Fruit fly (Drosophila melanogaster): ENCODE measurements around the gene CG18508.

- no peak for TF ChIP-seq Hnf4 (GFP tag; optimal IDR thresholded peaks at IDR 0.05)
- TF ChIP-seq psq (GFP tag; optimal IDR thresholded peaks at IDR 0.05), result no peak
- TF ChIP-seq br (GFP tag; optimal IDR thresholded peaks at IDR 0.05), result no peak
- TF ChIP-seq foxo (GFP tag; optimal IDR thresholded peaks at IDR 0.05), result no peak
- no peak for TF ChIP-seq Myc (optimal IDR thresholded peaks at IDR 0.05)
- TF ChIP-seq rgr (GFP tag; optimal IDR thresholded peaks at IDR 0.05), result no peak
- no peak for TF ChIP-seq CG32264 (GFP tag; optimal IDR thresholded peaks at IDR 0.05)
- TF ChIP-seq sage (GFP tag; optimal IDR thresholded peaks at IDR 0.05), result no peak
- TF ChIP-seq usp (GFP tag; optimal IDR thresholded peaks at IDR 0.05), result no peak
- TF ChIP-seq OdsH (GFP tag; optimal IDR thresholded peaks at IDR 0.05), result no peak
- no peak for TF ChIP-seq h (GFP tag; optimal IDR thresholded peaks at IDR 0.05)
These were observed 29.5 kb downstream of the CG18508 start for dm6 chrX:3143235-3144030.
